Worm (Caenorhabditis elegans): ENCODE results near the gene ocr-3.

The ocr-3 gene

DNA sequence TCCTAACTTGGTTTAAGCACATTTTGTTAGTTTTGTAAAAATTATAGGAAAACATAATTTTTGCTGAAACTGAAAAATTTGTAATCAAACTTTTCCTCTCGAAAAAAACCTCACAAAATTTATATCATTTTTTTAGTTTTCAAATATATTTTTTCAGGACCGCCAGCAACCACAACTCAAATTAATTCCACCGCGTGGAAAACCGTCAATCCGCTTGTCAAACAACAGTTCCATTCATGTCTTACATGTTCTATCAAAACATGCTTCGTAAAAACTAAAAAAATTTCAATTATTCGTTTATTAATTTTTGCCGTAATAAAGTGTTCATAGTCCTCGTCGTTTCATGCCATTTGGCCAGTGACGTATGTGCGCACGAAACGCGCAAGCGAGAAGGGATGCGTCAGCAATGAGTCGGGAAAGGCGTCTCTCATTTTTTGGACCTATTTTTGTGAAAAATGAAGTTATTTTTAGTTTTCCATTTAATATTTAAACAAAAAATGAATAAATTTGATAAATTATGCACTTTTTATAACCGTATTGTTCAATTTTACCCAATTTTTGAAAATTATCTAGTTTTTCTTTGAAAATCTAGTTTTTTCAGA is 4.9 kb downstream of the ocr-3 start, which contains the start of gene ucr-2.2 (continued):
- TF ChIP-seq C16A3.4 (tag; optimal IDR thresholded peaks at IDR 0.05) (peak; percentile 91), hlh-17 (GFP tag; optimal IDR thresholded peaks at IDR 0.05; ENCODE audit: borderline replicate concordance) (no peak), lin-14 (GFP tag; optimal IDR thresholded peaks at IDR 0.05) (peak; percentile 94), aly-2 (tag; optimal IDR thresholded peaks at IDR 0.05) (no peak), irx-1 (tag; optimal IDR thresholded peaks at IDR 0.05) (peak; percentile 81), zip-4 (GFP tag; optimal IDR thresholded peaks at IDR 0.05) (peak; percentile 65), blmp-1 (tag; optimal IDR thresholded peaks at IDR 0.05) (peak; percentile 76), rnt-1 (tag; optimal IDR thresholded peaks at IDR 0.05) (peak; percentile 91), nhr-11 (tag; optimal IDR thresholded peaks at IDR 0.05) (peak; percentile 5), zag-1 (tag; optimal IDR thresholded peaks at IDR 0.05) (no peak), mef-2 (tag; optimal IDR thresholded peaks at IDR 0.05) (peak; percentile 72), ztf-11 (tag; optimal IDR thresholded peaks at IDR 0.05) (peak in 1 of 2 experiments; percentile 66), swsn-7 (tag; optimal IDR thresholded peaks at IDR 0.05) (peak; percentile 86), snu-23 (GFP tag; optimal IDR thresholded peaks at IDR 0.05) (peak; percentile 91), ztf-4 (tag; optimal IDR thresholded peaks at IDR 0.05) (peak; percentile 64)

DNA sequence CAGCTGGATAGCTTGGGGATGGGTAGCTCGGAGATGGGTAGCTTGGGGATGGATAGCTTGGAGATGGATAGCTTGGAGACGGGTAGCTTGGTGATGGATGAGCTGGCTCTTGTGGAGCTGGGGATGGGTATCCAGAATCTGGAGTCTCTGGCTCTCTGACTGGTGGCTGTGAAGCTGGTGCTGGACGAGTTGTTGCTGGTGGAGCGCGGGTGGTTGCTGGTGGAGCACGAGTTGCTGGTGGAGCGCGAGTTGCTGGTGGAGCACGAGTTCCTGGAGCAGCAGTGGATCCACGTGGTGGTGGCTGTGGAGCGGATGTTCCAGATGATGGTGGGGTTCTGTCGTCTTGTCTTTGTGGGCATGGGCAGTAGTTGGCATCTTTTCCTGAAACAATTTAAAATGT is 6.7 kb downstream of the ocr-3 start:
- no peak for TF ChIP-seq fkh-8 (tag; optimal IDR thresholded peaks at IDR 0.05)
- peak; percentile 0 for TF ChIP-seq nhr-85 (tag)
- TF ChIP-seq nhr-11 (tag; optimal IDR thresholded peaks at IDR 0.05), result no peak

DNA sequence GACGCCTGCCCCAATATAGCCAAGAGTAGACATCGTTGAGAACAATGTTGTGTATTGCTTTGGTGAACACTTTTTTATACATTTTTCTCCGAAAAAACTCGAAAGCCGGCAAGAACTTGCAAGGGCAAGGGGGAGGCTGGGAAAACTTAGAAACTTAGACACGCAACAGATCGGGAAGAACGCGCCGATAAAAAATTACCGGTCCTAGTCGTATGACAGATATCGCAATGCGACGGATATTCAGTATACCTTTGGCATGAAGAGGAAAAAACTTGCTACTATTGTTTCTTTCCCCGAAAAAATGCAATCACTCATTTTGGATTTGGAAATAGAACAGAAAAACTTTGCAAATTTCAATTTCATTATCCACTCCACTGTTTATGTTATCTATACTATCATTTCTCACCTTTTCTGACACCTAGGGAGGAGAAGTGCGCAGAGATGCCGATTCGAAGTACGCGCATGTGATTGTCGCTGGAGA is 7.9 kb downstream of the ocr-3 start, which contains the start of gene col-41:
col-41 (minus strand) TSS at position 51 of the 481 bp plus-strand sequence.
- no peak for TF ChIP-seq irx-1 (tag; optimal IDR thresholded peaks at IDR 0.05)
- peak; percentile 77 for TF ChIP-seq blmp-1 (tag; optimal IDR thresholded peaks at IDR 0.05)

DNA sequence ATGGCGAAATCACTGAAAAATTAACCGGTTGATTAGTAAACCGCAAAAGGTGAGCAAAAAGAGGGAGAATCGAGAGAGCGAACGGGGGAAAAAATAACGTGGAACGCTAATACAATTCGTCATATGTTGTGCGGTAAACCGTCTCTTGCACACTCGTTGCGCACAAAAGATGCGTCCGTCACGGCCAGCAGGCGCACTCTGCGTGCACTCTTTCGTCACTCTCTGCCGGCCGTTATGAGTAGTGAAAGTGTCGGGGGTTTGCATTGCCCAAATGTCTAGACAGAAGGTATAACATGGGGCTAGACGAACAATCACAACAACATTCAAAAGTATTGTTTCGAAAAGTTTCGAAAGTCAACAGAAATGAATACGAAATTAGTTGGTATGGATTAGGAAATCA is 12.9 kb downstream of the ocr-3 start, which contains the start of gene pkhm-2:
pkhm-2 (minus strand) TSS at position 12 of the 400 bp plus-strand sequence.
- TF ChIP-seq tbx-2 (tag; optimal IDR thresholded peaks at IDR 0.05), result peak; percentile 89
- TF ChIP-seq efl-3 (GFP tag; optimal IDR thresholded peaks at IDR 0.05), result no peak
- TF ChIP-seq swsn-7 (tag; optimal IDR thresholded peaks at IDR 0.05), result peak; percentile 95
- TF ChIP-seq xbp-1 (tag; optimal IDR thresholded peaks at IDR 0.05), result peak; percentile 88
- no peak for TF ChIP-seq ceh-63 (GFP tag; optimal IDR thresholded peaks at IDR 0.05)
- peak; percentile 86 for TF ChIP-seq ztf-4 (tag; optimal IDR thresholded peaks at IDR 0.05)
- no peak for TF ChIP-seq vab-15 (tag; optimal IDR thresholded peaks at IDR 0.05)
- TF ChIP-seq nhr-28 (tag; optimal IDR thresholded peaks at IDR 0.05), result no peak
- TF ChIP-seq hlh-17 (GFP tag; optimal IDR thresholded peaks at IDR 0.05; ENCODE audit: borderline replicate concordance), result no peak
- TF ChIP-seq zag-1 (tag; optimal IDR thresholded peaks at IDR 0.05), result no peak
- TF ChIP-seq nhr-20 (tag; optimal IDR thresholded peaks at IDR 0.05), result peak; percentile 94
- TF ChIP-seq elt-2 (tag; optimal IDR thresholded peaks at IDR 0.05), result peak; percentile 67
- peak; percentile 76 for TF ChIP-seq isw-1 (GFP tag; IDR thresholded peaks at IDR 0.05)
- peak; percentile 59 for TF ChIP-seq pax-3 (tag; optimal IDR thresholded peaks at IDR 0.05)
- TF ChIP-seq nhr-12 (tag; optimal IDR thresholded peaks at IDR 0.05), result no peak
- peak; percentile 40 for TF ChIP-seq F16B12.6 (tag; optimal IDR thresholded peaks at IDR 0.05)
- peak; percentile 93 for TF ChIP-seq nhr-19 (GFP tag; conservative IDR thresholded peaks at IDR 0.05)
- peak in 5 of 6 experiments; percentile 31 to 88 (median 71) for TF ChIP-seq elt-3 (tag; optimal IDR thresholded peaks at IDR 0.05)
- TF ChIP-seq lin-35 (GFP tag; optimal IDR thresholded peaks at IDR 0.05), result peak; percentile 77 to 90
- peak; percentile 76 for TF ChIP-seq nhr-237 (tag; optimal IDR thresholded peaks at IDR 0.05)
- TF ChIP-seq nhr-84 (tag; optimal IDR thresholded peaks at IDR 0.05), result no peak
- TF ChIP-seq ceh-88 (GFP tag; IDR thresholded peaks at IDR 0.05), result peak; percentile 65
- TF ChIP-seq ets-5 (GFP tag; IDR thresholded peaks at IDR 0.05), result no peak
- peak; percentile 84 for TF ChIP-seq unc-86 (tag; optimal IDR thresholded peaks at IDR 0.05)
- peak; percentile 85 for TF ChIP-seq zip-4 (GFP tag; optimal IDR thresholded peaks at IDR 0.05)
- peak; percentile 73 for TF ChIP-seq hpl-2 (GFP tag; optimal IDR thresholded peaks at IDR 0.05)
- peak in 1 of 2 experiments; percentile 90 for TF ChIP-seq mdl-1 (tag; optimal IDR thresholded peaks at IDR 0.05)
- no peak for TF ChIP-seq lir-3 (tag; optimal IDR thresholded peaks at IDR 0.05; ENCODE audit: poor library complexity)
- peak; percentile 86 to 89 for TF ChIP-seq lsy-2 (tag; optimal IDR thresholded peaks at IDR 0.05)
- TF ChIP-seq fkh-10 (GFP tag; optimal IDR thresholded peaks at IDR 0.05), result peak; percentile 46
- peak; percentile 68 for TF ChIP-seq ceh-8 (GFP tag; optimal IDR thresholded peaks at IDR 0.05)
- peak; percentile 44 for TF ChIP-seq pqm-1 (tag; optimal IDR thresholded peaks at IDR 0.05)
- TF ChIP-seq blmp-1 (tag; optimal IDR thresholded peaks at IDR 0.05), result peak; percentile 98
- TF ChIP-seq Y116A8C.19 (tag; optimal IDR thresholded peaks at IDR 0.05; ENCODE audit: borderline replicate concordance), result no peak

All from whole organism, L1 larva.